Fruit fly (Drosophila melanogaster): ENCODE data around the gene pros.

The pros gene

DNA sequence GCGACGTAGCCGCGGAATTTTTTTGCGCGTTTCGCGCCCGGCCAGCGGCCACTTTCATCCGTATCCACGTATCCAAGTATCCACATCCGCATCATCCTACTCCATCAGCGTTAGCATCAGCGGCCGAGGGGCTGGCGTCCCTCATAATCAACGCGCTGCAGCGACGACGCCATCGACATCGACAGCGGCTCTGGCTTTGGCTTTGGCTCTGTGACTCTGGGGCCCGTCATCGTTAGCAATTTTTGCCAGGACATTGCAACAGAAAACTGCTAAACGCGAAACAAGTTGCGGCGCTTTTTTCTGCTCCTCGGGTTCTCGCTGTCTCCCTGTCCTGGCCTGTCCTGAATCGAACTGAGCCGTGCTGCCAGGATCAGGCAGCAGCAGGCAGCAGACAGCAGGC is at the start of gene pros:
TSS of gene pros (plus strand) at position 301 of the 400 bp plus-strand sequence.
- no peak for TF ChIP-seq noc (tag; optimal IDR thresholded peaks at IDR 0.05)

- TF ChIP-seq noc (tag; optimal IDR thresholded peaks at IDR 0.05): no peak
These were observed 46.4 kb upstream of the pros start for dm6 chr3R:11281887-11282286.

DNA sequence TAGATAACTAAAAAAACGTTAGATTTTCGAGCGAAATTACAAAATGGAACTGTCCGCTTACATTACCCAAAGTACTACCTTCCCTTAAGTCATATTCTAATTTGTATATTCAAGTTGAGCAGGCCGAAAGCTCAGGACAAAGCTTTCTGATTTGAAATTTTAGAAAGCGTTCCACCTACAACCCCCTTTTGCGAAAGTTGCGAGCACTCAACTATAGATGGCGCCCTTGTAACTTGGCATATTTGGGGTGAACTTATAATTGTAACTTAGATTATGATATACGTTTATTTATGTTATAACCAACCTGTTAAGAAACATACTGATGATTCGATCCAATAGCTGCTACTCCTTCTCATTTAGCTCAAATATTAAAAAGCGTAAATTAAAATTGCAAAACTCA is 41.3 kb upstream of the pros start:
- no peak for TF ChIP-seq noc (tag; optimal IDR thresholded peaks at IDR 0.05)

dm6 chr3R:11302936-11303335 is 25.3 kb upstream of the pros start:
- TF ChIP-seq noc (tag; optimal IDR thresholded peaks at IDR 0.05): no peak

dm6 chr3R:11305917-11306316 is 22.4 kb upstream of the pros start:
- no peak for TF ChIP-seq noc (tag; optimal IDR thresholded peaks at IDR 0.05)

DNA sequence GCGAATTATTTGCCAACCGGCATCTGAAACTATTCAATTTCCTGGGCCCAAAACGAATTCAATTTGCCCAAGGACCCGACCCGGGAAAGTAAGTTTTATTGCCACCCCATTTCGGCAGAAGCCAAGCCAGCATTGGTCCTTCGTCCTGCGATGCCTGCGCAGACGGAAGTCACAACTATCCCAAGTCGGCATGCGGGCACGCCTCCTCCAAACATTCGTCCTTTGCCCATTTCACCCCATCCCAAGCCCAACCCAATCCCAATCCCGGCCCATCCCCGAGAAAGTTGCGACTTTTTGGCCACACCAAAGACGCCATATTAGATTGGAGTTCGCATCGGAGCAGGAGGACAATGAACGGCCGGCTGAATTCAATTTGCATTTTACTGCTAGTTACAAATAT is 17.6 kb upstream of the pros start:
- TF ChIP-seq noc (tag; optimal IDR thresholded peaks at IDR 0.05): no peak

DNA sequence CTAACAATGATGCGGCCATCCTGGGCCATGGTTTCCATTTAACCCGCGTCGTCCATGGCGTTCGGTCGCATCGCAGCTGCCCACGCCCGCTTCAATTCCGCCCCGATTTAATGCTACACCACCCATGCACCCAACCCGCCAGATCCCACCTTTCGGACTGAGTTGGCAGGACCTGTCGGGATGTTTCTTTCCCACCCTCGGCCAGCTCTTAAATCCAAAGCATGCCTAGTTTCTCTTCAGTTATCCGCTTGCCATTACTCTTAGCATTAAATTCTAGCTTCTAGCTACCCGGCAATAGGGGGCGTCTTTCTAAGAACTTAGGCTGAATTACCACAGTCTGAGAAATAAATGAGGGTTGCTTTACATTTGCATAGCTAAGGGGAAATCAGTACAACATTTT is 16.0 kb upstream of the pros start:
- TF ChIP-seq noc (tag; optimal IDR thresholded peaks at IDR 0.05): no peak

dm6 chr3R:11316667-11317066 is 11.6 kb upstream of the pros start:
- TF ChIP-seq noc (tag; optimal IDR thresholded peaks at IDR 0.05): no peak

DNA sequence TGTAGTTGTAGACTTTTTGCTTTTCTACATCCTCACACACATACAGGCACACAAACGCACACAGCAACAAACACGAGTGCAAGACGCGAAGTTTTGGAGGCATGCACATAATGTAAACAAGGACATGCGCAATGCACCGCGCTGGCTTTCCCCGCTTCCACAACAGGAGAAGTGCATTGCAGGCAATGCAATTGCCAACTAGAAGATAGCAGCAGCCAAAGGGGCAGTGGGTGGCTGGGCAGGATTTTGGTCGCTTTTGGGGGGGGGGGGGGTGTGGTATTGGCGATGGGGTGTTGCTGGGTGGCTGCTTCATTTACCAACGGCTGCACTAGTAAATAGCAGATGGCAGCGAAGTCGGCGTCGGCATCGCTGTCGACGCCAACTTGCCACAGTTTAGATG is 2.4 kb downstream of the pros start:
- TF ChIP-seq noc (tag; optimal IDR thresholded peaks at IDR 0.05): no peak

dm6 chr3R:11334272-11334874 is 6.1 kb downstream of the pros start:
- TF ChIP-seq noc (tag; optimal IDR thresholded peaks at IDR 0.05): no peak

dm6 chr3R:11335794-11336193 is 7.5 kb downstream of the pros start:
- no peak for TF ChIP-seq noc (tag; optimal IDR thresholded peaks at IDR 0.05)

DNA sequence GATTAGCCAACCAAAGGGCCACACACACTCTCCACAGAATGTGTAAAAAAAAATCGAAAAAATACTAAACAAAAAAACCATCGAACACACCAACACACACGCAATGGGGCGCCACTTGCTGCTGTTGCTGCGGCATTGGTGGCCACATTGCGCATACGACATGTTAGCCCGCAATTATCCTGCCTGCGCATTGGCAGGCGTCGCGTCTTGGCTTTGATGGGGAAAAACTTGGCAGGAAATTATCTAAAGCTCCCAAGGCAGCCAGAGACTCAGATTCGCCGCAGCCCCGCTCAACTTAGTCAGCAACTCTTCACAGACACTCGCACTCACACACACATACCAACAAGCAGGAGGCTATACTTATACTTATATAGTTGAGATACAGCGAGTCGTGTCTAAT is 8.8 kb downstream of the pros start:
- no peak for TF ChIP-seq noc (tag; optimal IDR thresholded peaks at IDR 0.05)

- no peak for TF ChIP-seq noc (tag; optimal IDR thresholded peaks at IDR 0.05)
These were observed 10.0 kb downstream of the pros start for dm6 chr3R:11338287-11338686.

- no peak for TF ChIP-seq noc (tag; optimal IDR thresholded peaks at IDR 0.05)
These were observed 15.2 kb downstream of the pros start for dm6 chr3R:11343450-11343849.

dm6 chr3R:11343966-11344365 is 15.7 kb downstream of the pros start:
- no peak for TF ChIP-seq noc (tag; optimal IDR thresholded peaks at IDR 0.05)

- TF ChIP-seq noc (tag; optimal IDR thresholded peaks at IDR 0.05): no peak
These were observed 16.6 kb downstream of the pros start for dm6 chr3R:11344901-11345300.

DNA sequence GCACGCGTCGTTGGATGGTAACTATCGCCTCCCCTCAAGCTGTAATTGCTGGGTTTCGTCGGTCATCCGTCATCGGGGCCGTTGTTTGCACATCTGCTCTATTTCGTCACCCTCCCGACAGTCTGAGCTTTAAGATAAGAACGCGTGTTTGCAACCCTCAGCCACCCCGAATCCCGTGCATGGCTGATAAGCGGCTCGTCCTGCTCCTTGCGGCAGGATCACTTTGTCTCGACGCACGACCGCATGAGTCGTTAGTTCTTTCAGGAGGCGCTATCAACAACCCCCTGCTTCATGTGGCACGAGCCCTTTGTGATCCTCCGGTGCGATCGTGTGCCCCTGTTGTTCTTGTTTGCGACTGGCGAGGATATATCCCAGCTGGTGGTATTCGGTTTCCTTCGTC is 22.5 kb downstream of the pros start:
- TF ChIP-seq noc (tag; optimal IDR thresholded peaks at IDR 0.05): no peak

DNA sequence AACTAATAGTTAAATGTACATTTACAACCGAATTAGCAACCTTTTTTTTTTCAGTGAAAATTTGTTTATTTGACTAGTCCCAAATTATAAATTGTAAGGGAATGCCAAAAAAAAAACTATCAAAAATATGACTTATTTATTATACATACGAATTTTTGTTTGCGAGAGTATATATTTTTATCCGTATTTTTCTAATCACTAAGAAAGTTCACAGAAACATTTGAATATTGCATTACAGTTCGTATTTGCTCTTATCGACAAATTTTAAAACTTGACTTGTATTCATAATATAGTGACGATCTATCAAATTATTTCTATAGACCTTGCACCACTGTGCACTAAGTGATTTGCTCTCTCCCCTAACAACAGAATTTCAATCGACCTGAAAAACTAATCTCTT is 23.0 kb downstream of the pros start:
- TF ChIP-seq noc (tag; optimal IDR thresholded peaks at IDR 0.05): no peak
